Fruit fly (Drosophila melanogaster) whole organism, prepupa: ENCODE data around the gene smid.

ENCODE experiments used
- CG10631 ChIP-seq: fragments of 200-800 bp; sonication (Bioruptor generic); optimal IDR thresholded peaks from 2 replicates; lab custom pipeline; 2016; ENCODE audit warnings: missing biosample characterization, missing genetic modification characterization
- Hr38 ChIP-seq: sonication (Bioruptor generic); optimal IDR thresholded peaks from 2 replicates; lab custom pipeline; 2016; ENCODE audit warnings: missing biosample characterization, missing genetic modification characterization
- Sox102F ChIP-seq: fragments of 200-800 bp; sonication (Bioruptor generic); optimal IDR thresholded peaks from 2 replicates; lab custom pipeline; 2016; ENCODE audit warnings: missing biosample characterization, mild to moderate bottlenecking, missing genetic modification characterization
- dsx ChIP-seq: fragments of 200-800 bp; optimal IDR thresholded peaks from 3 replicates; lab custom pipeline; 2019; ENCODE audit warnings: missing biosample characterization, mild to moderate bottlenecking, missing genetic modification characterization, moderate library complexity; ENCODE audit not compliant: poor library complexity, severe bottlenecking

dm6 chr3L:7381359-7381976, at the start of gene smid, which contains the start of gene SMSr:
- TF ChIP-seq Hr38 (GFP tag; lab: Kevin White, UChicago), result no peak
- TF ChIP-seq Sox102F, result peak; percentile 50
- TF ChIP-seq CG10631 (GFP tag; lab: Kevin White, UChicago), result peak; percentile 55
- TF ChIP-seq dsx (GFP tag; lab: Kevin White, UChicago), result peak; percentile 27
